Fruit fly (Drosophila melanogaster): ENCODE results near the gene Golgin104.

Gene Golgin104

DNA sequence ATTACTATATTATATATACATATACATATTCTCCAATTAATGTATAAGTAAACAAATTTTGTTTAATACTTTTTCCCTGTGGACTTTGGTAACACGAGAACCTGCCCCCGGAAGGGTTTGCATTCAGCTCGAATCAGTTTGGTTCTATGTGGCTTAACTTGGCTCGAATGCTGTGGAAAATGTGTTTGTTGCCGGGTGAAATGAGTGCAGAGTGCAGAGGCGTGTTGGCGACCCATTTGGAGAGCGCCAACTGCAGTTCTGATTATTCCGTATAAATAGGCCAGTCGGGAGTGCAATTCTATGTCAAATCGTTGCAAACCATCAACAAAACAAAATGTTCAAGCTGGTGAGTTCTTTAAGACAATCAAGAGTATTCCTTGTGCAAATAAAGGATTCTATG is 34.0 kb downstream of the Golgin104 start, which contains the start of gene Nplp3:
Gene Nplp3 (plus strand): TSS at position 301 of the 400 bp plus-strand sequence.
- no peak for TF ChIP-seq insv (optimal IDR thresholded peaks at IDR 0.05)
- no peak for TF ChIP-seq psq (optimal IDR thresholded peaks at IDR 0.05)
- TF ChIP-seq Myc (optimal IDR thresholded peaks at IDR 0.05): no peak
- TF ChIP-seq Sin3A (optimal IDR thresholded peaks at IDR 0.05): no peak
- no peak for TF ChIP-seq ttk (optimal IDR thresholded peaks at IDR 0.05)
- TF ChIP-seq h (optimal IDR thresholded peaks at IDR 0.05): no peak

DNA sequence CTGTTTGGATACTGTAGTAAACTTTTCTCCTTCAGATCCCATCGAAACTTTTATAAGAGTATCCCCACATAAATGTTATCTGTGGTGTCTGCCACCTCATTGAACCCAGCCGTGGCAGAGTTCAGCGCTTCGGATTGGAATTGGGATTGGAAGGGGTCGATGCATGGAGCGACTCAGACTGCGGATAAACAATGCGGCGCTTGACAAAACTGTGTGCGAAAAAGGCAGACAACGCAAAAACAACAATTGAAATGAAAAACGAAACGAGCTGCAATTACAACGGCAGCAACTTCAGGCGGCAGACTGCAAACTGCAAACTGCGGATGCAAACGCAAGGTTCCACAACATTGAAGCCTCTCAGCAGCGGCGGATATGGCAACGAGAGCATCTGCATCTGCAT is 37.8 kb downstream of the Golgin104 start, which contains the start of gene CG13062:
Gene CG13062 (plus strand): TSS at position 301 of the 400 bp plus-strand sequence.
- TF ChIP-seq h (optimal IDR thresholded peaks at IDR 0.05) (no peak), psq (optimal IDR thresholded peaks at IDR 0.05) (no peak), ttk (optimal IDR thresholded peaks at IDR 0.05) (no peak), Myc (optimal IDR thresholded peaks at IDR 0.05) (no peak), Sin3A (optimal IDR thresholded peaks at IDR 0.05) (no peak), insv (optimal IDR thresholded peaks at IDR 0.05) (no peak)

DNA sequence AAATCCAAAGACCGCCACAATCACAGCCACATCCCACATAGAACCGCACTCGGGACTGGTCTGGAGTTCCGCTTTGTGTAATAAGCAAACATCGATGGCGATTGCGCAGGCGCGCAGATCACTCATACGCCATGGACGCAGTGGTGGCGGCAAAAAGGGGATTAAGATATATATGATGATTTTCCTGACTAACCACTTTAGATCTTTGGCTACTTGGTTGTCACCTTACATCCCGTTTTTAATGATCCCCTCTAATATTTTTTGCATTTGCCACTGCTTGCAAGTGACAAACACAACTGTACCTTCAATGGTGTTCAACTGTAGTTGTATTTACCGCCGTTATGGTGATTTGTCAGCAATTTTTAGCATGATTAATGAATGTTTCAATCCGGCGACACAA is 41.8 kb downstream of the Golgin104 start:
- no peak for TF ChIP-seq Myc (optimal IDR thresholded peaks at IDR 0.05)
- no peak for TF ChIP-seq insv (optimal IDR thresholded peaks at IDR 0.05)
- no peak for TF ChIP-seq ttk (optimal IDR thresholded peaks at IDR 0.05)
- TF ChIP-seq h (optimal IDR thresholded peaks at IDR 0.05): no peak

DNA sequence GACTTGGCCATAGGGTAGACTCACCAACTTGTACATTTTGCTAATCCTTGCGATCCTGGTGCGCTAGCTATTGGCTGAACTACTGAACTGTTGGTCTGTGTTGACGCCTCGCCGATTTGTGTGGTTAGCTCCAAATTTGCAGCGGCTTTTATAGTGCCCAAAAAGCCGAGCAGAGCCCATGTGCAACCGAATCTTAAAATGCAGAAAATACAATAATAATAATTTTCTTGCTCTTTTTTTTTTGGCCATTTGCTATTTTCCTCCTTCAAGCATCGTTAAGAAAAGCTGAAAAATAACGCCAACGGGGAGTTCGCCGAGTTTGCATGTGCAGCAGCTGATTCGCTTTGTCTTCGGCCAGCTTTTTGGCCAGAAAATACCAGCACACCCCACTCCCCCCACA is 43.4 kb downstream of the Golgin104 start, which contains the start of gene CG13042:
Gene CG13042 (minus strand): TSS at position 101 of the 400 bp plus-strand sequence.
- TF ChIP-seq h (optimal IDR thresholded peaks at IDR 0.05): no peak
- TF ChIP-seq ttk (optimal IDR thresholded peaks at IDR 0.05): no peak
- no peak for TF ChIP-seq Myc (optimal IDR thresholded peaks at IDR 0.05)
- no peak for TF ChIP-seq insv (optimal IDR thresholded peaks at IDR 0.05)
- TF ChIP-seq Sin3A (optimal IDR thresholded peaks at IDR 0.05): no peak
- no peak for TF ChIP-seq psq (optimal IDR thresholded peaks at IDR 0.05)

DNA sequence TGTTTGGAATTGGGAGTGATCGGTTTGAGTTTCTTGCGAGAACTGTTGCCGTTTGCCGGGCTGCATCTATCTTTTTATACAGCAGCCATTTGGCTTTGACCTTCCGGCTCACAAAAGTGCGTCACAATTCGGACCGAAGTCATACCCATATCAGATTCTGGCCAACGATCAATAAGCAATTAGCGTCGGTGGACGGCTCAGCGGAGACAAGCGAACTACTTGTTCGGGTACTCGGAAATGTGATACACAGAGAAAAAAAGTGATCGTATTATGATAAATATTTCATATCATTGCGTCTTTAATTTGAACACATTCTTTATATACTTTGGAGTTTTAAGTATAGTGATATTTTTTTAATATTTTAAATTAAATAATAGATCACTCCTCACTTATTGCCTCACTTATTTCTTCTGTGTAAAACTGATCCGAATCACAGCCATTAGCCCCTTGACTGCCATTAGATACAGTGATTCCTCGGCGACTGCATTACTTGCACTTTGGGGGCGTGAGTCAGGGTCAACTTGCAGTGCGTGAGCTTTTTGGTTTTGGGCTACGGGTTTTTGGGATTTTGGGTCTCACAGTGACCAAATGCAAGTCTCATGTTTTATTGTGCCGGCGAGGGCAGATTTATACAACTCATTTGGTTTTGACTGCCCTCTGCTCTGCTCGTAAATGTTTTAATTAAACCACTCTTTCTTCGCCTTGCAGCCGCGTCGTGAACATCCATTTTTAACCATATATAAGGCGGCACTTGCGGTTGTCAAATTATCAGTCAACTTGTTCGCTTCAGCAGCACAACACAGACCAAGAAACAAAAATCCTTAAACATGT is 45.7 kb downstream of the Golgin104 start, which contains the start of the genes CG13043 and CG13063:
Gene CG13043 (minus strand): TSS at position 51 of the 831 bp plus-strand sequence.
Gene CG13063 (plus strand): TSS at position 781 of the 831 bp plus-strand sequence.
- TF ChIP-seq Sin3A (optimal IDR thresholded peaks at IDR 0.05): no peak
- TF ChIP-seq insv (optimal IDR thresholded peaks at IDR 0.05): no peak

DNA sequence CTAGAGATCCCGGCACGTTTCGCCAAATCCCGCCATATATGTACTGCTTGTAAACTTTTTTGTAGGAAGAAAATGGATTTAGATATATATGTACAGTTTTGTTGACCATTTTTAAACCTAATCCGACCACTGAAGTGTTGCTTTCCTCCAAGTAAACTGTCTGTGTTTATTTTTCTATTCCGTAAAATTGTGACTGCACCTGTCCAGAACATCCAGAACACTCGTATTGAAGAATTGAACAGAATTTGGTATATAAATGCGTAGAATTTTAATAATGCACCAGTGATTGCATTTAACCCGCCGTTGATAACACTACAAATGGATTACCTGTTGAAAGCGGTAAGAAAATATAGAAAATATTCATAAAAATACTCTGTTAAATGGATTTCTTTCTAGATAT is 47.8 kb downstream of the Golgin104 start, which contains the start of gene CG43249:
Gene CG43249 (plus strand): TSS at position 301 of the 400 bp plus-strand sequence.
- TF ChIP-seq ttk (optimal IDR thresholded peaks at IDR 0.05) (no peak), Sin3A (optimal IDR thresholded peaks at IDR 0.05) (no peak), psq (optimal IDR thresholded peaks at IDR 0.05) (no peak), insv (optimal IDR thresholded peaks at IDR 0.05) (no peak), h (optimal IDR thresholded peaks at IDR 0.05) (no peak), Myc (optimal IDR thresholded peaks at IDR 0.05) (no peak)

DNA sequence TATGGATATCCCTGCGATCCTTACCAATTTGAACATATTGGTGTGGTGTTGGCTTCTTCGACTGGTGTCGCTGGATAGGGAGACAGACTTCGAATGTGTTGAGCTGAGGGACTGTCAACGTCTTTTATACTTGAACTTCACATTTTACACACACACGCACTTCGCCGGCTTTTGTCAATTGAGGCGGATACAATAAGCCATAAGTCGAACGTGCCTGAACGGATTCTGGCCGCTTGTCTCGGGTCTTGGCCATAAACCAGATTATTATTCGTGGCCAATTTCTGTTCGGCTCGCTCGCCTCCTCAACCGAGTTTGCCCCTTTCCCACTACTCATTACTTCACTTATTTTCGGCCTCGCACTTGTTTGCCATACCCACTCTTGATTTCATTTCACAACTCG is 48.7 kb downstream of the Golgin104 start, which contains the start of gene CG13044:
Gene CG13044 (minus strand): TSS at position 101 of the 400 bp plus-strand sequence.
- no peak for TF ChIP-seq insv (optimal IDR thresholded peaks at IDR 0.05)
- TF ChIP-seq ttk (optimal IDR thresholded peaks at IDR 0.05): no peak
- no peak for TF ChIP-seq h (optimal IDR thresholded peaks at IDR 0.05)
- no peak for TF ChIP-seq Sin3A (optimal IDR thresholded peaks at IDR 0.05)
- TF ChIP-seq Myc (optimal IDR thresholded peaks at IDR 0.05): no peak
- no peak for TF ChIP-seq psq (optimal IDR thresholded peaks at IDR 0.05)

DNA sequence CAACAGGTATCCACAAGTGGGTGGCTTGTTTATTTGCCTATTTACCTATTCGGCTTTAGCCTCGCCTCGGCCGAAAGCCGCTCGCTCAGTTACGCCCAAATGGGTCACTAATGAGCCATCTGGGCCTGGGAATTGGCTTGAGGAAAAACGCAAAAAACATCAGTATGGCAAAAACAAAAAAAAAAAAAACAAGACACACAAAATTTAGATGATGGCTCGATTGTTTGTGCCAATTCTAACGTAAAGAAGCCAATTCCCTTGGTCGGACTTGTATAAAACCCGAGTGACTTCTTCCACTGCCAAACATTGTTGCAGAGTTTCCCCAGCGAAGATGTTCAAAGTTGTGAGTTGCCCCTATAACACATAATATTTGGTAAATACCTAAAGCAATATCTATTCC is 50.6 kb downstream of the Golgin104 start, which contains the start of gene CG4982:
Gene CG4982 (plus strand): TSS at position 301 of the 400 bp plus-strand sequence.
- TF ChIP-seq h (optimal IDR thresholded peaks at IDR 0.05) (no peak), Myc (optimal IDR thresholded peaks at IDR 0.05) (no peak), insv (optimal IDR thresholded peaks at IDR 0.05) (no peak), psq (optimal IDR thresholded peaks at IDR 0.05) (no peak)

Data from Kc167 (cell line).